Worm (Caenorhabditis elegans) whole organism, L1 larva: ENCODE measurements around the gene C09G5.13.

Experiments
- elt-2 ChIP-seq: sonication (generic microtip); optimal IDR thresholded peaks from 2 replicates; lab custom pipeline; 2016; ENCODE audit warnings: missing genetic modification characterization, mild to moderate bottlenecking, inconsistent platforms, missing compliant biosample characterization, missing genetic modification reagents
- pax-3 ChIP-seq: fragments of 200-800 bp; sonication (Bioruptor generic); optimal IDR thresholded peaks from 2 replicates; lab custom pipeline; 2018; ENCODE audit warnings: mild to moderate bottlenecking, missing genetic modification characterization, moderate library complexity, missing compliant biosample characterization
- ztf-11 ChIP-seq, 2 experiments: sonication (generic microtip); optimal IDR thresholded peaks; 2 replicates each; lab custom pipeline; 2016 to 2017; ENCODE audit warnings: missing genetic modification characterization in 2 of 2, missing biosample characterization in 1 of 2, missing compliant biosample characterization in 1 of 2

DNA sequence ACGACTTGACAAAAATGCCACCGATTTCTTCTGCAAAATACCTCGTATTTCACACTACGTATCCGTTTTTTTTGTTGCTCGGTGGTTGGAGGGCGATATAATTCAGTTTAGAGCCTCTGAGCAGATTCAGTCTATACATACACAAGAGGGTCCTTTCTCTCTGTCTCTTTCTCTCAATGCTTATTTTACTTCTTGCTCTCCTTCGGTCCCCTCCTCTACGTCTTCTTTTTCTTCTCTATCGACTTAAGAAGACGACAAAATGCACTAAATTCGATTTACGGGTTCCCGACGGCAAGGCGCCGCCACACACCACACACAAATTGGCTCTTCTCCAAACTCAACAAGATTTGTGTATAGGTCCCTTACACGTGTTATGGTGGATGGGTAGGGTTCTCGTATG lies 41.7 kb downstream of the C09G5.13 start:
- TF ChIP-seq pax-3 (tag; lab: Kevin White, UChicago) (no peak), ztf-11 (tag; optimal IDR thresholded peaks at IDR 0.05; lab: Kevin White, UChicago) (no peak), elt-2 (tag; lab: Kevin White, UChicago) (no peak)
